Worm (Caenorhabditis elegans) whole organism, L3 larva: ENCODE results near the gene Y9C12A.1.

Experiments
- R02D3.7 ChIP-seq: fragments of 150-350 bp; optimal IDR thresholded peaks from 2 replicates; lab custom pipeline; 2014; ENCODE audit warnings: missing biosample characterization, missing genetic modification characterization
- ZK546.5 ChIP-seq: sonication (generic microtip); optimal IDR thresholded peaks from 2 replicates; lab custom pipeline; 2017; ENCODE audit warnings: missing biosample characterization, missing genetic modification characterization
- aly-2 ChIP-seq: fragments of 150-350 bp; optimal IDR thresholded peaks from 2 replicates; lab custom pipeline; 2014; ENCODE audit warnings: missing biosample characterization, missing genetic modification characterization
- ama-1 ChIP-seq: fragments of 150-350 bp; optimal IDR thresholded peaks from 2 replicates; lab custom pipeline; 2018
- ceh-16 ChIP-seq: sonication (generic microtip); optimal IDR thresholded peaks from 2 replicates; lab custom pipeline; 2017; ENCODE audit warnings: missing biosample characterization, missing genetic modification characterization
- ceh-82 ChIP-seq: fragments of 150-350 bp; optimal IDR thresholded peaks from 2 replicates; lab custom pipeline; 2014; ENCODE audit warnings: missing biosample characterization, missing genetic modification characterization
- daf-12 ChIP-seq: fragments of 150-350 bp; optimal IDR thresholded peaks from 2 replicates; lab custom pipeline; 2014; ENCODE audit warnings: missing biosample characterization, missing genetic modification reagents, missing genetic modification characterization
- elt-1 ChIP-seq: fragments of 150-350 bp; optimal IDR thresholded peaks from 2 replicates; lab custom pipeline; 2014; ENCODE audit warnings: missing biosample characterization, missing genetic modification characterization
- eor-1 ChIP-seq, 2 experiments: fragments of 150-350 bp; optimal IDR thresholded peaks; 2 replicates each; lab custom pipeline; 2014 to 2018; ENCODE audit warnings: missing biosample characterization in 2 of 2, missing genetic modification characterization in 2 of 2
- fkh-10 ChIP-seq: sonication (generic microtip); optimal IDR thresholded peaks from 2 replicates; lab custom pipeline; 2017; ENCODE audit warnings: missing biosample characterization, missing genetic modification reagents, missing genetic modification characterization
- fkh-2 ChIP-seq: fragments of 150-350 bp; optimal IDR thresholded peaks from 2 replicates; lab custom pipeline; 2014; ENCODE audit warnings: missing biosample characterization, missing genetic modification reagents, missing genetic modification characterization
- fos-1 ChIP-seq: fragments of 150-350 bp; optimal IDR thresholded peaks from 2 replicates; lab custom pipeline; 2014; ENCODE audit warnings: missing biosample characterization, missing genetic modification characterization
- hmg-11 ChIP-seq: sonication (generic microtip); optimal IDR thresholded peaks from 2 replicates; lab custom pipeline; 2016; ENCODE audit warnings: missing genetic modification characterization, missing compliant biosample characterization
- lsy-12 ChIP-seq: sonication (generic microtip); optimal IDR thresholded peaks from 2 replicates; lab custom pipeline; 2016; ENCODE audit warnings: mild to moderate bottlenecking, missing genetic modification characterization, missing compliant biosample characterization
- mdl-1 ChIP-seq: fragments of 150-350 bp; optimal IDR thresholded peaks from 2 replicates; lab custom pipeline; 2014; ENCODE audit warnings: missing biosample characterization, missing genetic modification characterization
- mml-1 ChIP-seq: fragments of 150-350 bp; sonication (generic microtip); optimal IDR thresholded peaks from 3 replicates; lab custom pipeline; 2014; ENCODE audit warnings: missing biosample characterization, missing genetic modification characterization
- nfya-1 ChIP-seq: sonication (generic microtip); optimal IDR thresholded peaks from 2 replicates; lab custom pipeline; 2017; ENCODE audit warnings: missing genetic modification characterization, mild to moderate bottlenecking, missing compliant biosample characterization, antibody characterized with exemption, moderate library complexity; ENCODE audit not compliant: insufficient read depth
- nhr-11 ChIP-seq: fragments of 150-350 bp; optimal IDR thresholded peaks from 2 replicates; lab custom pipeline; 2014; ENCODE audit warnings: missing biosample characterization, missing genetic modification characterization
- nhr-12 ChIP-seq: fragments of 150-350 bp; optimal IDR thresholded peaks from 2 replicates; lab custom pipeline; 2014; ENCODE audit warnings: missing biosample characterization, missing genetic modification characterization
- nhr-237 ChIP-seq: fragments of 150-350 bp; optimal IDR thresholded peaks from 2 replicates; lab custom pipeline; 2014; ENCODE audit warnings: missing biosample characterization, missing genetic modification characterization
- nhr-28 ChIP-seq: fragments of 150-350 bp; optimal IDR thresholded peaks from 2 replicates; lab custom pipeline; 2014; ENCODE audit warnings: missing biosample characterization, missing genetic modification characterization
- nhr-43 ChIP-seq: sonication (generic microtip); optimal IDR thresholded peaks from 2 replicates; lab custom pipeline; 2016; ENCODE audit warnings: mild to moderate bottlenecking, missing genetic modification characterization, missing compliant biosample characterization; ENCODE audit not compliant: poor library complexity, severe bottlenecking
- nhr-67 ChIP-seq: fragments of 150-350 bp; optimal IDR thresholded peaks from 2 replicates; lab custom pipeline; 2014; ENCODE audit warnings: missing biosample characterization, missing genetic modification characterization
- nhr-76 ChIP-seq: fragments of 150-350 bp; sonication (generic microtip); optimal IDR thresholded peaks from 5 replicates; lab custom pipeline; 2014; ENCODE audit warnings: missing biosample characterization, missing genetic modification characterization
- nhr-77 ChIP-seq: fragments of 150-350 bp; optimal IDR thresholded peaks from 2 replicates; lab custom pipeline; 2014; ENCODE audit warnings: missing biosample characterization, missing genetic modification characterization
- pha-4 ChIP-seq: fragments of 150-350 bp; optimal IDR thresholded peaks from 2 replicates; lab custom pipeline; 2014; ENCODE audit warnings: missing biosample characterization, missing genetic modification reagents, missing genetic modification characterization
- pqm-1 ChIP-seq: fragments of 150-350 bp; optimal IDR thresholded peaks from 2 replicates; lab custom pipeline; 2017; ENCODE audit warnings: missing biosample characterization, missing genetic modification characterization, inconsistent platforms
- sea-2 ChIP-seq: fragments of 150-350 bp; sonication (generic microtip); optimal IDR thresholded peaks from 4 replicates; lab custom pipeline; 2014; ENCODE audit warnings: missing biosample characterization, missing genetic modification reagents, missing genetic modification characterization
- snpc-4 ChIP-seq: fragments of 150-350 bp; optimal IDR thresholded peaks from 2 replicates; lab custom pipeline; 2014; ENCODE audit warnings: missing biosample characterization, missing genetic modification characterization
- tbx-2 ChIP-seq: sonication (generic microtip); optimal IDR thresholded peaks from 2 replicates; lab custom pipeline; 2016; ENCODE audit warnings: mild to moderate bottlenecking, missing genetic modification characterization, missing compliant biosample characterization
- unc-39 ChIP-seq: sonication (generic microtip); optimal IDR thresholded peaks from 4 replicates; lab custom pipeline; 2017; ENCODE audit warnings: missing biosample characterization, missing genetic modification characterization
- unc-62 ChIP-seq: fragments of 150-350 bp; sonication (generic microtip); optimal IDR thresholded peaks from 4 replicates; lab custom pipeline; 2014; ENCODE audit warnings: missing biosample characterization, missing genetic modification reagents, missing genetic modification characterization
- zag-1 ChIP-seq: fragments of 150-350 bp; optimal IDR thresholded peaks from 2 replicates; lab custom pipeline; 2014; ENCODE audit warnings: missing biosample characterization, missing genetic modification characterization
- ztf-11 ChIP-seq: fragments of 150-350 bp; optimal IDR thresholded peaks from 2 replicates; lab custom pipeline; 2014; ENCODE audit warnings: missing biosample characterization, missing genetic modification characterization

Y9C12A.1 gene

DNA sequence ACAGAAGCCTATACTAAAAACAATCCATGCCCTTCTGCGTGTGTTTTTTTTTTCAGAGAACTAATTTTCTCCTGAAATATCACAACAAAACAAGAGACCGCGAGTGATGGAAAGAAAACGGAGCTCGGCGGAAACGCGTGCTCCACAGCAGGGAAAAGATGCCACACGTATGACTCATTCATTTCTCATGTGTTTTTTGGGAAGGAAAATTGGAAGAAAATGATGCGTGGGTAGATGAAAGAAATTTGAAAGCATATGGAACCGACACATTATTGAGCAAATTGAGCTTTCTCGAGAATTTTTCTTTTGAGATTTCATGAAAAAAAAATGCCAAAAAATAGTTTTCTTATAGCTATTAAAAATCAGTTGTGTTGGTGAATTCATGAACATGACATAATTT is 43.7 kb upstream of the Y9C12A.1 start:
- TF ChIP-seq nfya-1 (tag; lab: Kevin White, UChicago) (peak; percentile 5), fos-1 (tag; lab: Kevin White, UChicago) (no peak), elt-1 (no peak), unc-39 (tag; lab: Kevin White, UChicago) (no peak)

DNA sequence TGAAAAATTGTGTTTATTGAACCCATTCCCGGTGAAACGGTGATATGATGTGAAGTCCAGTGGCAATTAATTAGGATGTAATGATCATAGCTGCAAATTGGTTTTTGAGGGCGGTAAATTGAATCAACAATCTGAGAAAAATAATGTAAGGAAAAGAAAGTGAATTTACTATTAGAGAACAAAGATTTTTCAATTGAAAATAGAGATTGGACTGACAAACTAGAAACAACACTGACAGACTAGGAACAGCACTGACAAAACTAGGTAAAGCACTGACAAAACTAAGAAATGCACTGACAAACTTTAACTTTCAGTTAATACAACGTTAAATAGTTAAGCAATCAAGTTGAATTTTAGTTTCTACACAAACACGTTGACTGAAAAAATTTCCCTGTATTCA is 43.3 kb upstream of the Y9C12A.1 start, which contains the start of gene sli-1:
sli-1 (minus strand) TSS at position 101 of the 400 bp plus-strand sequence.
- TF ChIP-seq nhr-237 (tag; lab: Kevin White, UChicago) (no peak), daf-12 (tag; lab: Kevin White, UChicago) (no peak), sea-2 (GFP tag; lab: Kevin White, UChicago) (no peak), fkh-10 (GFP tag; lab: Kevin White, UChicago) (no peak), unc-39 (tag; lab: Kevin White, UChicago) (no peak), nhr-67 (no peak), nhr-43 (tag; lab: Kevin White, UChicago) (no peak), ama-1 (no peak), R02D3.7 (tag; lab: Kevin White, UChicago) (no peak), nhr-12 (tag; lab: Kevin White, UChicago) (no peak), ztf-11 (no peak), eor-1 (tag; optimal IDR thresholded peaks at IDR 0.05; lab: Kevin White, UChicago) (no peak), nhr-11 (no peak), nfya-1 (tag; lab: Kevin White, UChicago) (no peak), hmg-11 (tag; lab: Kevin White, UChicago) (no peak), aly-2 (tag; lab: Kevin White, UChicago) (no peak), snpc-4 (no peak), ZK546.5 (tag; lab: Kevin White, UChicago) (no peak), pha-4 (tag; lab: Kevin White, UChicago) (no peak)

DNA sequence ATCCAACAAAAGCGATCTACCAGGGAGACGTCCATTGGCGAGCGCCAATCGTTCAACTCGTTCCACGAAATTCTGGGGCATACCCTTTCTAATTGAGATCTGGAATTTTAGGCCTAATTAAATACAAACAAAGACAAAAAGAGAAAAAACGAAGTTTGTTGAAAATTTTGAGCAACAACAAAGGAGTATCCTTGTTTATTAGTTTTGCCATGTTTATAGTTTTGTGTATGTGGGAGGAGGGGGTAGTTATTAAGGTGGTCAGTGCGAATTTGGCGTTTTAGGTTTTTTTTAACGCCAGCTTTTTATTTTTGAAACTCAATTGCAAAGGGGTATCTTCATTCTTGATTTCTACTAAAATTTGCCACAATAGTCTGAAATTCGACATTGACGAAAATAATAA is 31.8 kb upstream of the Y9C12A.1 start, which contains the start of gene irk-2:
irk-2 (minus strand) TSS at position 101 of the 400 bp plus-strand sequence.
- TF ChIP-seq ceh-82 (tag; lab: Kevin White, UChicago) (no peak), nhr-237 (tag; lab: Kevin White, UChicago) (no peak), ceh-16 (tag; lab: Kevin White, UChicago) (no peak), nhr-77 (tag; lab: Kevin White, UChicago) (no peak), fkh-2 (tag; lab: Kevin White, UChicago) (no peak), R02D3.7 (tag; lab: Kevin White, UChicago) (no peak), fos-1 (tag; lab: Kevin White, UChicago) (no peak), eor-1 (tag; optimal IDR thresholded peaks at IDR 0.05; lab: Kevin White, UChicago) (no peak), daf-12 (tag; lab: Kevin White, UChicago) (no peak), nhr-43 (tag; lab: Kevin White, UChicago) (no peak), mdl-1 (tag; lab: Kevin White, UChicago) (no peak), mml-1 (tag; lab: Kevin White, UChicago) (no peak), ztf-11 (no peak), snpc-4 (no peak)
- TF ChIP-seq, all 47 proteins: peak for 0

DNA sequence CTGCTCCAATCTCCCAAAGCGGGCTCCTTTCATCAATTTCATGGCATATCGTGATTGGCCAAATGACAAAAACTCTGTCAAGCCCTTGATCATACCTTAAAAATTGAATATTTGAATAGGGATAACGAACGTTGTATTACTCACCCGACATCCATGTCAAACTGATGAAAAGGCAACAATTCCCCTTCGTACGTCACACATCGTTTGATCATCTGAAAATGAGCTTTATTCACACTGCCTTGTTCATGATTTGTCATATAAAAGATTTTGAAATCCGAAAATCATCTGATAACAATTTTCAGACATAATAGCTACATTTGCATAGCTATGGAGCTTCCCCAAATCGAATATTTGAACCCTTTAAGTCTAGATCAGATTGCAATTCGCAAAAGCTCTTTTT is 23.9 kb upstream of the Y9C12A.1 start, which contains the start of gene M02A10.1:
M02A10.1 (plus strand) TSS at position 301 of the 400 bp plus-strand sequence.
- TF ChIP-seq nhr-77 (tag; lab: Kevin White, UChicago) (no peak), mdl-1 (tag; lab: Kevin White, UChicago) (no peak), pqm-1 (no peak), nhr-237 (tag; lab: Kevin White, UChicago) (no peak), fos-1 (tag; lab: Kevin White, UChicago) (no peak)

DNA sequence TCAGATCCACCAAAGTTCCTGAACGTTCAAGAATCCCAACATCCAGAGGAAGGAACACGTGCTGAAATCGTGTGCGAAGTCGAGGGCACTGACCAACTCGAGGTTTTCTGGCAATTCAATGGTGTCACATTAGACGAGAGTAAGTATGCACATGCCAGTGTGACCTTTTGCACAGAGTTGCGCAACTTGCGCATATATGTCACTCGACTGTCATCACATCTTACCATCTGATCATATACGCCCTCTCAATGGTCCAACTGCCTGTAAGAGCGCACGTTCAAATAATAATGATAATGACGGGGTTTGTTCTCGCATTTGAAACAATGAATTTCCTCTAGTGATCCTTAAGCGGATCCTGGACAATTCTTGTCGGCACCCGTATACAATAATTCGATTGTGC is 13.7 kb upstream of the Y9C12A.1 start:
- TF ChIP-seq daf-12 (tag; lab: Kevin White, UChicago), result no peak
- no peak for TF ChIP-seq nhr-76 (tag; lab: Kevin White, UChicago)
- no peak for TF ChIP-seq nhr-28 (tag; lab: Kevin White, UChicago)
- TF ChIP-seq tbx-2 (tag; lab: Kevin White, UChicago), result no peak
- TF ChIP-seq zag-1 (tag; lab: Kevin White, UChicago), result no peak
- no peak for TF ChIP-seq fos-1 (tag; lab: Kevin White, UChicago)
- no peak for TF ChIP-seq lsy-12
- TF ChIP-seq unc-62 (GFP tag; lab: Kevin White, UChicago), result no peak
- TF ChIP-seq aly-2 (tag; lab: Kevin White, UChicago), result no peak
- TF ChIP-seq ceh-82 (tag; lab: Kevin White, UChicago), result no peak
- TF ChIP-seq fkh-2 (tag; lab: Kevin White, UChicago), result no peak
- TF ChIP-seq pqm-1, result no peak
- no peak for TF ChIP-seq eor-1 (tag; optimal IDR thresholded peaks at IDR 0.05; lab: Kevin White, UChicago)
